Worm (Caenorhabditis elegans): Measurements from ENCODE around the gene C15H9.5.

Gene C15H9.5

ce11 chrX:6118086-6118825 is 25.2 kb downstream of the C15H9.5 start, which contains the start of gene C15H9.2:
C15H9.2 (plus strand) TSS chrX:6118526.
- no peak for TF ChIP-seq ztf-16 (tag; optimal IDR thresholded peaks at IDR 0.05)
- no peak for TF ChIP-seq unc-55 (GFP tag; optimal IDR thresholded peaks at IDR 0.05)
- TF ChIP-seq ceh-19 (GFP tag; optimal IDR thresholded peaks at IDR 0.05), result no peak
- no peak for TF ChIP-seq ceh-30 (tag; optimal IDR thresholded peaks at IDR 0.05)
- TF ChIP-seq pax-1 (tag; optimal IDR thresholded peaks at IDR 0.05), result no peak
- no peak for TF ChIP-seq ceh-2 (tag; optimal IDR thresholded peaks at IDR 0.05)

ce11 chrX:6121279-6121678 is 28.2 kb downstream of the C15H9.5 start:
- TF ChIP-seq ceh-2 (tag; optimal IDR thresholded peaks at IDR 0.05), result no peak
- TF ChIP-seq elt-2 (tag; optimal IDR thresholded peaks at IDR 0.05), result no peak
- TF ChIP-seq lin-11 (tag; optimal IDR thresholded peaks at IDR 0.05), result no peak
- TF ChIP-seq lim-6 (tag; optimal IDR thresholded peaks at IDR 0.05), result no peak
- no peak for TF ChIP-seq ceh-14 (tag; optimal IDR thresholded peaks at IDR 0.05)
- TF ChIP-seq unc-55 (GFP tag; optimal IDR thresholded peaks at IDR 0.05), result no peak
- TF ChIP-seq sox-4 (tag; optimal IDR thresholded peaks at IDR 0.05), result no peak
- no peak for TF ChIP-seq npax-4 (tag; optimal IDR thresholded peaks at IDR 0.05)
- TF ChIP-seq pax-1 (tag; optimal IDR thresholded peaks at IDR 0.05), result no peak
- TF ChIP-seq ceh-31 (tag; optimal IDR thresholded peaks at IDR 0.05), result no peak
- no peak for TF ChIP-seq nfya-1 (tag; optimal IDR thresholded peaks at IDR 0.05)
- TF ChIP-seq ztf-16 (tag; optimal IDR thresholded peaks at IDR 0.05), result no peak
- no peak for TF ChIP-seq gmeb-2 (tag; optimal IDR thresholded peaks at IDR 0.05)

ce11 chrX:6122026-6122425 is 28.9 kb downstream of the C15H9.5 start, which contains the start of gene nnt-1:
nnt-1 (plus strand) TSS chrX:6122311.
- TF ChIP-seq pag-3 (tag; optimal IDR thresholded peaks at IDR 0.05; ENCODE audit: borderline replicate concordance), result no peak
- TF ChIP-seq hlh-30 (tag; optimal IDR thresholded peaks at IDR 0.05; ENCODE audit: insufficient read depth), result peak; percentile 27

- no peak for TF ChIP-seq sox-4 (tag; optimal IDR thresholded peaks at IDR 0.05)
- no peak for TF ChIP-seq zip-5 (tag; optimal IDR thresholded peaks at IDR 0.05)
- no peak for TF ChIP-seq nhr-232 (tag; optimal IDR thresholded peaks at IDR 0.05)
- TF ChIP-seq K09A11.1 (tag; optimal IDR thresholded peaks at IDR 0.05; ENCODE audit: insufficient read depth), result no peak
- TF ChIP-seq hlh-13 (GFP tag; optimal IDR thresholded peaks at IDR 0.05), result no peak
- peak; percentile 75 for TF ChIP-seq unc-42 (tag; optimal IDR thresholded peaks at IDR 0.05)
- TF ChIP-seq ceh-31 (tag; optimal IDR thresholded peaks at IDR 0.05), result peak; percentile 69
- TF ChIP-seq tbx-2 (tag; optimal IDR thresholded peaks at IDR 0.05), result peak; percentile 12
- TF ChIP-seq elt-2 (tag; optimal IDR thresholded peaks at IDR 0.05), result no peak
- TF ChIP-seq ceh-6 (GFP tag; optimal IDR thresholded peaks at IDR 0.05), result no peak
- no peak for TF ChIP-seq ceh-34 (tag; optimal IDR thresholded peaks at IDR 0.05)
- no peak for TF ChIP-seq tbx-7 (tag; optimal IDR thresholded peaks at IDR 0.05)
- peak; percentile 28 for TF ChIP-seq unc-55 (GFP tag; optimal IDR thresholded peaks at IDR 0.05)
- peak; percentile 65 for TF ChIP-seq ceh-18 (tag; optimal IDR thresholded peaks at IDR 0.05)
- peak; percentile 17 for TF ChIP-seq rnt-1 (tag; optimal IDR thresholded peaks at IDR 0.05)
- TF ChIP-seq dmd-4 (tag; optimal IDR thresholded peaks at IDR 0.05; ENCODE audit: borderline replicate concordance), result no peak
These were observed 35.2 kb downstream of the C15H9.5 start, which contains the start of gene C15H9.9 for ce11 chrX:6128225-6128686. C15H9.9 (minus strand) TSS chrX:6128275.

ce11 chrX:6128773-6129172 is 35.7 kb downstream of the C15H9.5 start:
- TF ChIP-seq K02D7.2 (tag; optimal IDR thresholded peaks at IDR 0.05), result no peak
- TF ChIP-seq C38D4.7 (GFP tag; optimal IDR thresholded peaks at IDR 0.05), result no peak
- TF ChIP-seq npax-4 (tag; optimal IDR thresholded peaks at IDR 0.05), result no peak
- no peak for TF ChIP-seq nfya-1 (tag; optimal IDR thresholded peaks at IDR 0.05)
- TF ChIP-seq ceh-19 (GFP tag; optimal IDR thresholded peaks at IDR 0.05), result no peak
- no peak for TF ChIP-seq odd-2 (tag; optimal IDR thresholded peaks at IDR 0.05)
- TF ChIP-seq C08G9.2 (tag; optimal IDR thresholded peaks at IDR 0.05), result no peak
- no peak for TF ChIP-seq mec-3 (tag; optimal IDR thresholded peaks at IDR 0.05; ENCODE audit: borderline replicate concordance)
- TF ChIP-seq ceh-34 (tag; optimal IDR thresholded peaks at IDR 0.05), result no peak
- no peak for TF ChIP-seq dmd-4 (tag; optimal IDR thresholded peaks at IDR 0.05; ENCODE audit: borderline replicate concordance)
- no peak for TF ChIP-seq ceh-48 (tag; optimal IDR thresholded peaks at IDR 0.05)
- TF ChIP-seq ttx-3 (tag; optimal IDR thresholded peaks at IDR 0.05), result no peak
